Worm (Caenorhabditis elegans): ENCODE measurements around the gene srbc-36.

DNA sequence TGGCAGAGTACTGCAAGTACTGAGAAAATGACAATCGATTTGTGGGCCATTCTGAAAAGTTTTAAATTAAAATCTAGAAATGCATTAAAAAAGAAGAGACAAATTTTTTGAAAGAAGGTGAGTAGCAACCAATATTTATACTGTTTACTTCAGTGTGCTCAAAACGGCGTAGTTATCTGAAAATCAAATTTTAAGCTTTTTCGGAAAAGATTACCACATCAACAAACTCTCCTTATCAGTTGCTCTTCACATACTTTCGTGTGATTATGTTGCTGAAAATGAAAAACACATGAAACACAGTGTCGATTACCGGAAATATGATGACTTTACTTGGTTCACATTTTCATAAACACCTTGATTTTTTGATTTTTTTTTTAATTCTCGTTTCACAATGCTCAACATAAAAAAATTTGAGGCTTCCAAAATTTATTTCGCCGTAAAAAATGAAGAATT is 7.8 kb downstream of the srbc-36 start, which contains the start of gene lys-7:
- TF ChIP-seq fos-1 (tag; optimal IDR thresholded peaks at IDR 0.05) (no peak), snpc-4 (tag; optimal IDR thresholded peaks at IDR 0.05) (no peak), R02D3.7 (tag; optimal IDR thresholded peaks at IDR 0.05) (no peak), unc-39 (tag; optimal IDR thresholded peaks at IDR 0.05) (no peak), egl-27 (tag; optimal IDR thresholded peaks at IDR 0.05) (no peak), ama-1 (optimal IDR thresholded peaks at IDR 0.05) (no peak), ztf-11 (tag; optimal IDR thresholded peaks at IDR 0.05) (no peak), hmg-1.1 (GFP tag; IDR thresholded peaks at IDR 0.05) (no peak), nhr-10 (tag; optimal IDR thresholded peaks at IDR 0.05) (no peak), unc-62 (GFP tag; optimal IDR thresholded peaks at IDR 0.05 in 1 of 2) (no peak), unc-62 (tag; optimal IDR thresholded peaks at IDR 0.05) (no peak), lsy-2 (tag; optimal IDR thresholded peaks at IDR 0.05) (no peak), ceh-82 (tag; optimal IDR thresholded peaks at IDR 0.05) (no peak), mep-1 (tag; optimal IDR thresholded peaks at IDR 0.05) (no peak)

Data from whole organism, L4 larva.